Worm (Caenorhabditis elegans) whole organism, late embryonic: ENCODE data around the gene Y45F3A.1.

Source experiments
- F13H6.1 ChIP-seq: sonication (generic microtip); optimal IDR thresholded peaks from 2 replicates; lab custom pipeline; 2016; ENCODE audit warnings: missing genetic modification characterization, missing compliant biosample characterization
- K09A11.1 ChIP-seq: sonication (generic microtip); optimal IDR thresholded peaks from 2 replicates; lab custom pipeline; 2017; ENCODE audit warnings: antibody characterized with exemption, mild to moderate bottlenecking, missing genetic modification characterization, missing compliant biosample characterization; ENCODE audit not compliant: insufficient read depth
- hlh-30 ChIP-seq: sonication (generic microtip); optimal IDR thresholded peaks from 2 replicates; lab custom pipeline; 2017; ENCODE audit warnings: antibody characterized with exemption, missing genetic modification characterization, missing compliant biosample characterization; ENCODE audit not compliant: insufficient read depth

DNA sequence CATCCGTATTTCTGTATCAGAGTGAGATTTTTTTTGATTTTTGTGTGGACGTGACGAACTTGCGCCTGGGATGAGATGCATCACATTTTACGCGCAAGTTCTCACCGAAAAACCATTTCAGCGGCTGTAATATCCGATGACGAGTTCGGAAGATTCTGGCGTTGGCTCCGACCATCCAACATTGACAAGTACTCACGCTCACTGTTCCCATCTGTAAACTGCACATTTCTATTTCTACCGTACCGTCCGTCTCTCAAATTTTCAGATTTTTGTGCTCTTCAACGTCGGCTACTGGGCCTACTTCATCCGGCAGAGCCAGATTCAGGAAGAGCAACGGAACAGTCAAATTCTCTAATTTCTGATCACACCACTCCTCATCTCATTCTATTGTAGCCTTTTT lies 34.3 kb downstream of the Y45F3A.1 start:
- TF ChIP-seq hlh-30 (tag; lab: Kevin White, UChicago) (no peak), F13H6.1 (tag; lab: Kevin White, UChicago) (no peak), K09A11.1 (tag; lab: Kevin White, UChicago) (no peak)
